Worm (Caenorhabditis elegans) whole organism, L4/young adult: Measurements from ENCODE around the gene lgc-19.

Experiments
- dao-5 ChIP-seq: sonication (generic microtip); optimal IDR thresholded peaks from 2 replicates; lab custom pipeline; 2016; ENCODE audit warnings: missing genotype, missing genetic modification characterization, moderate library complexity, missing compliant biosample characterization
- him-1 ChIP-seq: sonication (generic microtip); optimal IDR thresholded peaks from 2 replicates; lab custom pipeline; 2016; ENCODE audit warnings: missing genotype, missing genetic modification reagents, missing genetic modification characterization, missing compliant biosample characterization

ce11 chrIV:15940811-15941210 lies 21.7 kb downstream of the lgc-19 start:
- TF ChIP-seq him-1 (tag; lab: Kevin White, UChicago) (no peak), dao-5 (tag; lab: Kevin White, UChicago) (no peak)
